Worm (Caenorhabditis elegans) whole organism, midembryonic: ENCODE measurements around the gene idpp-6.

Experiments used
- cog-1 ChIP-seq: sonication (generic microtip); optimal IDR thresholded peaks from 2 replicates; lab custom pipeline; 2016; ENCODE audit warnings: missing genetic modification characterization, missing compliant biosample characterization
- flt-1 ChIP-seq: fragments of 200-800 bp; sonication (Bioruptor generic); IDR thresholded peaks from 2 replicates; pipeline ENCODE4 v1.3.6; 2022; ENCODE audit warnings: missing genetic modification characterization, missing compliant biosample characterization
- med-1 ChIP-seq: sonication (generic microtip); optimal IDR thresholded peaks from 2 replicates; lab custom pipeline; 2017; ENCODE audit warnings: missing genetic modification characterization, mild to moderate bottlenecking, missing compliant biosample characterization, antibody characterized with exemption, missing genetic modification reagents; ENCODE audit not compliant: insufficient read depth
- ref-1 ChIP-seq: fragments of 200-800 bp; sonication (Bioruptor generic); conservative IDR thresholded peaks from 2 replicates; pipeline ENCODE4 v1.3.6; 2022; ENCODE audit warnings: missing genetic modification reagents, missing genetic modification characterization, missing compliant biosample characterization
- ztf-23 ChIP-seq: fragments of 200-800 bp; sonication (Bioruptor generic); IDR thresholded peaks from 2 replicates; pipeline ENCODE4 v1.3.6; 2022; ENCODE audit warnings: missing genetic modification reagents, missing genetic modification characterization, missing compliant biosample characterization
- ztf-29 ChIP-seq: fragments of 200-800 bp; sonication (Bioruptor generic); IDR thresholded peaks from 2 replicates; pipeline ENCODE4 v1.3.6; 2022; ENCODE audit warnings: missing genetic modification reagents, missing genetic modification characterization, missing compliant biosample characterization

DNA sequence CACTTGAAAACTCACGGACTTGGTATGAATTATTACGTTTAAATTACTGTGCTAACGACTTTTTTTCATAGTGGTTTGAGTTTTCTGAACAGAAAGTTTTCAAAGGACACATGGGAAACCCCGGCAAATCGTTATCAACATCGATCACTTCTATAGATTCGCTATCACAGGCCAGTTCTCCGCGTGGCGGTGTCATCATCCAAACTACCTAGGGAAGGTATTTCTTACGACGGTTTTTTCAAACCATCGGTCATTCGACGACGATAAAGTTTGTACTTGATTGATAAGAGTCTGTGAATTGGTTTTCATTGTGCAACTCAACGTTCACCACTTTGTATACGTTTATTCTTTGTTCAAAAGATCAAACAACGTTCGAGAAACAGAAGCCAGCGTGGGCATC is 38.4 kb upstream of the idpp-6 start:
- no peak for TF ChIP-seq ref-1 (GFP tag; lab: Robert Waterston, UW)
- no peak for TF ChIP-seq ztf-23 (GFP tag; lab: Robert Waterston, UW)
- no peak for TF ChIP-seq ztf-29 (GFP tag; lab: Robert Waterston, UW)
- no peak for TF ChIP-seq med-1 (GFP tag; lab: Kevin White, UChicago)
- no peak for TF ChIP-seq cog-1 (tag; lab: Kevin White, UChicago)
- no peak for TF ChIP-seq flt-1 (GFP tag; lab: Robert Waterston, UW)
